3 fruit fly cellular contexts compared by ENCODE assay signal in genomic region chr3R:21187394-21188392, dm6.
TF ChIP-seq lines count a peak whose summit lies in the region.

No protein-coding gene starts in this region.

- no peak for TF ChIP-seq CTCF in whole organism, embryonic (GFP tag; optimal IDR thresholded peaks at IDR 0.05; lab: Kevin White, UChicago)

TF ChIP-seq in whole organism, embryonic, 481 proteins besides CTCF, POLR2A, EP300 and RAD21 (continues in another document):
- peak; percentile 17 for TF ChIP-seq Max (GFP tag; optimal IDR thresholded peaks at IDR 0.05; lab: Kevin White, UChicago)
- no peak for TF ChIP-seq CG6765 (GFP tag; optimal IDR thresholded peaks at IDR 0.05; lab: Kevin White, UChicago)
- TF ChIP-seq yki (optimal IDR thresholded peaks at IDR 0.05; lab: Kevin White, UChicago), result no peak
- no peak for TF ChIP-seq Dip3 (GFP tag; optimal IDR thresholded peaks at IDR 0.05; lab: Kevin White, UChicago)
- TF ChIP-seq ERR (GFP tag; optimal IDR thresholded peaks at IDR 0.05; lab: Kevin White, UChicago), result no peak
- peak; percentile 62 for TF ChIP-seq CG2712 (tag; optimal IDR thresholded peaks at IDR 0.05; lab: Kevin White, UChicago)
- TF ChIP-seq sob (GFP tag; IDR thresholded peaks at IDR 0.05; lab: Robert Waterston, UW), result peak; percentile 52
- TF ChIP-seq CG17829 (tag; optimal IDR thresholded peaks at IDR 0.05; lab: Kevin White, UChicago), result peak; percentile 29
- peak; percentile 42 for TF ChIP-seq lilli (GFP tag; optimal IDR thresholded peaks at IDR 0.05; lab: Kevin White, UChicago)
- no peak for TF ChIP-seq Hr39 (optimal IDR thresholded peaks at IDR 0.05; lab: Kevin White, UChicago)
- TF ChIP-seq CG12104 (GFP tag; optimal IDR thresholded peaks at IDR 0.05; lab: Kevin White, UChicago), result peak; percentile 55
- TF ChIP-seq Side (GFP tag; optimal IDR thresholded peaks at IDR 0.05; lab: Kevin White, UChicago), result peak; percentile 0
- TF ChIP-seq caup (GFP tag; optimal IDR thresholded peaks at IDR 0.05; lab: Kevin White, UChicago; ENCODE audit: severe bottlenecking), result no peak
- no peak for TF ChIP-seq tll (GFP tag; optimal IDR thresholded peaks at IDR 0.05; lab: Kevin White, UChicago)
- TF ChIP-seq CG14014 (GFP tag; IDR thresholded peaks at IDR 0.05; lab: Robert Waterston, UW), result peak; percentile 58; the same call in 1 of the 2 replicates
- no peak for TF ChIP-seq Lhr (GFP tag; optimal IDR thresholded peaks at IDR 0.05; lab: Kevin White, UChicago)
- TF ChIP-seq CG16813 (GFP tag; IDR thresholded peaks at IDR 0.05; lab: Robert Waterston, UW; ENCODE audit: partially characterized antibody), result no peak
- TF ChIP-seq CG12659 (GFP tag; optimal IDR thresholded peaks at IDR 0.05; lab: Kevin White, UChicago), result peak; percentile 57
- no peak for TF ChIP-seq CG11723 (GFP tag; optimal IDR thresholded peaks at IDR 0.05; lab: Kevin White, UChicago)
- TF ChIP-seq CG2129 (GFP tag; IDR thresholded peaks at IDR 0.05; lab: Robert Waterston, UW; ENCODE audit: partially characterized antibody), result no peak
- 0 out of 2 replicates have a peak, but pooled peaks have one; percentile 6 for TF ChIP-seq CG13287 (GFP tag; IDR thresholded peaks at IDR 0.05; lab: Robert Waterston, UW; ENCODE audit: partially characterized antibody)
- no peak for TF ChIP-seq CG2875 (GFP tag; optimal IDR thresholded peaks at IDR 0.05; lab: Kevin White, UChicago)
- TF ChIP-seq CG9727 (GFP tag; optimal IDR thresholded peaks at IDR 0.05; lab: Kevin White, UChicago), result peak; percentile 50
- TF ChIP-seq Aef1 (GFP tag; IDR thresholded peaks at IDR 0.05; lab: Robert Waterston, UW), result no peak
- TF ChIP-seq corto (GFP tag; optimal IDR thresholded peaks at IDR 0.05; lab: Kevin White, UChicago), result no peak
- no peak for TF ChIP-seq lbe (GFP tag; optimal IDR thresholded peaks at IDR 0.05; lab: Kevin White, UChicago)
- TF ChIP-seq wdn (GFP tag; IDR thresholded peaks at IDR 0.05; lab: Robert Waterston, UW), result 0 out of 2 replicates have a peak, but pooled peaks have one; percentile 41
- no peak for TF ChIP-seq CG4707 (GFP tag; optimal IDR thresholded peaks at IDR 0.05; lab: Kevin White, UChicago)
- no peak for TF ChIP-seq lov (optimal IDR thresholded peaks at IDR 0.05; lab: Kevin White, UChicago)
- TF ChIP-seq lov (GFP tag; IDR thresholded peaks at IDR 0.05; lab: Robert Waterston, UW), result no peak

TF ChIP-seq in whole organism, prepupa, 60 proteins besides CTCF, POLR2A, EP300 and RAD21:
- TF ChIP-seq Sox14 (GFP tag; optimal IDR thresholded peaks at IDR 0.05; lab: Kevin White, UChicago) (no peak), CG4318 (GFP tag; optimal IDR thresholded peaks at IDR 0.05; lab: Kevin White, UChicago) (no peak), Sox102F (GFP tag; optimal IDR thresholded peaks at IDR 0.05; lab: Kevin White, UChicago) (no peak), Eip75B (GFP tag; optimal IDR thresholded peaks at IDR 0.05; lab: Kevin White, UChicago) (no peak), Blimp-1 (GFP tag; optimal IDR thresholded peaks at IDR 0.05; lab: Kevin White, UChicago) (no peak), Gug (GFP tag; IDR thresholded peaks at IDR 0.05; lab: Robert Waterston, UW) (no peak), lz (GFP tag; optimal IDR thresholded peaks at IDR 0.05; lab: Kevin White, UChicago) (no peak), Lpt (GFP tag; optimal IDR thresholded peaks at IDR 0.05; lab: Kevin White, UChicago) (no peak), spab (GFP tag; optimal IDR thresholded peaks at IDR 0.05; lab: Kevin White, UChicago) (no peak), Eip78C (GFP tag; lab: Kevin White, UChicago) (no peak), Smox (GFP tag; optimal IDR thresholded peaks at IDR 0.05; lab: Kevin White, UChicago) (no peak), CG8632 (GFP tag; optimal IDR thresholded peaks at IDR 0.05; lab: Kevin White, UChicago) (no peak), salr (GFP tag; optimal IDR thresholded peaks at IDR 0.05; lab: Kevin White, UChicago) (no peak), CG6276 (GFP tag; optimal IDR thresholded peaks at IDR 0.05; lab: Kevin White, UChicago) (peak; percentile 30), CG8119 (GFP tag; IDR thresholded peaks at IDR 0.05; lab: Robert Waterston, UW) (no peak), Hr4 (GFP tag; optimal IDR thresholded peaks at IDR 0.05; lab: Kevin White, UChicago) (no peak), CG31627 (GFP tag; optimal IDR thresholded peaks at IDR 0.05; lab: Kevin White, UChicago) (no peak), Hr38 (GFP tag; optimal IDR thresholded peaks at IDR 0.05; lab: Kevin White, UChicago) (no peak), CG10631 (GFP tag; optimal IDR thresholded peaks at IDR 0.05; lab: Kevin White, UChicago) (no peak), Eip93F (GFP tag; optimal IDR thresholded peaks at IDR 0.05; lab: Kevin White, UChicago) (no peak), vri (GFP tag; optimal IDR thresholded peaks at IDR 0.05; lab: Kevin White, UChicago) (peak; percentile 96), achi (GFP tag; optimal IDR thresholded peaks at IDR 0.05; lab: Kevin White, UChicago) (no peak), fkh (GFP tag; optimal IDR thresholded peaks at IDR 0.05; lab: Kevin White, UChicago) (peak; percentile 44)

TF ChIP-seq in whole organism, wandering third instar larva, 38 proteins besides CTCF, POLR2A, EP300 and RAD21:
- no peak for TF ChIP-seq CG32264 (GFP tag; optimal IDR thresholded peaks at IDR 0.05; lab: Kevin White, UChicago)
- no peak for TF ChIP-seq Mio (GFP tag; optimal IDR thresholded peaks at IDR 0.05; lab: Kevin White, UChicago)
- TF ChIP-seq brk (GFP tag; optimal IDR thresholded peaks at IDR 0.05; lab: Kevin White, UChicago), result no peak
- TF ChIP-seq woc (GFP tag; optimal IDR thresholded peaks at IDR 0.05; lab: Kevin White, UChicago), result peak; percentile 21
- no peak for TF ChIP-seq psq (GFP tag; optimal IDR thresholded peaks at IDR 0.05; lab: Kevin White, UChicago)
- peak; percentile 16 for TF ChIP-seq HLH106 (tag; optimal IDR thresholded peaks at IDR 0.05; lab: Kevin White, UChicago)
- no peak for TF ChIP-seq sage (GFP tag; optimal IDR thresholded peaks at IDR 0.05; lab: Kevin White, UChicago)
- no peak for TF ChIP-seq lola (GFP tag; optimal IDR thresholded peaks at IDR 0.05; lab: Kevin White, UChicago)
- TF ChIP-seq dl (GFP tag; optimal IDR thresholded peaks at IDR 0.05; lab: Kevin White, UChicago; ENCODE audit: insufficient read depth in 1 of 2, partially characterized antibody in 2 of 2), result peak in 1 of 2 experiments; percentile 48
- TF ChIP-seq Abd-B (GFP tag; optimal IDR thresholded peaks at IDR 0.05; lab: Kevin White, UChicago), result no peak
- TF ChIP-seq Dif (GFP tag; optimal IDR thresholded peaks at IDR 0.05; lab: Kevin White, UChicago; ENCODE audit: partially characterized antibody), result peak; percentile 1
- TF ChIP-seq GATAd (GFP tag; optimal IDR thresholded peaks at IDR 0.05; lab: Kevin White, UChicago), result no peak
- TF ChIP-seq Dfd (GFP tag; optimal IDR thresholded peaks at IDR 0.05; lab: Kevin White, UChicago), result no peak
- TF ChIP-seq sv (GFP tag; optimal IDR thresholded peaks at IDR 0.05; lab: Kevin White, UChicago), result peak; percentile 36
- no peak for TF ChIP-seq Sp1 (GFP tag; optimal IDR thresholded peaks at IDR 0.05; lab: Kevin White, UChicago)
- TF ChIP-seq N (GFP tag; optimal IDR thresholded peaks at IDR 0.05; lab: Kevin White, UChicago), result no peak
- no peak for TF ChIP-seq Vsx2 (GFP tag; optimal IDR thresholded peaks at IDR 0.05; lab: Kevin White, UChicago; ENCODE audit: partially characterized antibody)
- no peak for TF ChIP-seq Myc (optimal IDR thresholded peaks at IDR 0.05; lab: Kevin White, UChicago)
- TF ChIP-seq OdsH (GFP tag; optimal IDR thresholded peaks at IDR 0.05; lab: Kevin White, UChicago), result no peak

Comparison
In these comparisons a context has a peak if more than half of its experiments do, and no peak if none do; other contexts are left out.
1. Of the 7 proteins assayed by ChIP-seq in both whole organism, embryonic and whole organism, prepupa: peak only in whole organism, embryonic: Sox102F; only in whole organism, prepupa: none; in both: none; in neither: 6.